Worm (Caenorhabditis elegans) whole organism, L4/young adult: ENCODE measurements around the gene srt-23.

Experiments used
- dao-5 ChIP-seq: sonication (generic microtip); optimal IDR thresholded peaks from 2 replicates; lab custom pipeline; 2016; ENCODE audit warnings: missing genotype, missing genetic modification characterization, moderate library complexity, missing compliant biosample characterization
- him-1 ChIP-seq: sonication (generic microtip); optimal IDR thresholded peaks from 2 replicates; lab custom pipeline; 2016; ENCODE audit warnings: missing genotype, missing genetic modification reagents, missing genetic modification characterization, missing compliant biosample characterization

ce11 chrIV:763377-764063, 7.0 kb downstream of the srt-23 start, which contains the start of gene col-103:
- no peak for TF ChIP-seq him-1 (tag; lab: Kevin White, UChicago)
- no peak for TF ChIP-seq dao-5 (tag; lab: Kevin White, UChicago)
